Fruit fly (Drosophila melanogaster) whole organism, prepupa: ENCODE data around the gene CG31029.
A peak's percentile ranks its signal among the peaks of the same experiment; 100 is the strongest.

Source experiments
- CG11294 ChIP-seq: fragments of 200-800 bp; sonication (Bioruptor generic); IDR thresholded peaks from 2 replicates; pipeline ENCODE4 v1.3.6; 2022; ENCODE audit warnings: missing biosample characterization, missing genetic modification characterization
- CG11902 ChIP-seq: fragments of 200-800 bp; sonication (Bioruptor generic); optimal IDR thresholded peaks from 3 replicates; lab custom pipeline; 2016; ENCODE audit warnings: missing biosample characterization, missing genetic modification characterization
- CG15336 ChIP-seq: fragments of 200-800 bp; sonication (Bioruptor generic); IDR thresholded peaks from 2 replicates; pipeline ENCODE4 v1.3.6; 2022; ENCODE audit warnings: missing biosample characterization, missing genetic modification characterization
- CG1621 ChIP-seq: fragments of 200-800 bp; sonication (Bioruptor generic); optimal IDR thresholded peaks from 3 replicates; lab custom pipeline; 2018; ENCODE audit warnings: missing biosample characterization, mild to moderate bottlenecking, missing genetic modification characterization
- CG16779 ChIP-seq: fragments of 200-800 bp; sonication (Bioruptor generic); optimal IDR thresholded peaks from 3 replicates; lab custom pipeline; 2017; ENCODE audit warnings: missing biosample characterization, mild to moderate bottlenecking, missing genetic modification characterization
- CG3032 ChIP-seq: fragments of 200-800 bp; optimal IDR thresholded peaks from 2 replicates; lab custom pipeline; 2019; ENCODE audit warnings: missing biosample characterization, mild to moderate bottlenecking, missing genetic modification characterization, moderate library complexity
- CG32006 ChIP-seq: fragments of 200-800 bp; sonication (Bioruptor generic); optimal IDR thresholded peaks from 3 replicates; lab custom pipeline; 2017; ENCODE audit warnings: missing biosample characterization, mild to moderate bottlenecking, missing genetic modification characterization
- CG34406 ChIP-seq: fragments of 200-800 bp; sonication (Bioruptor generic); optimal IDR thresholded peaks from 3 replicates; lab custom pipeline; 2016; ENCODE audit warnings: missing biosample characterization, missing genetic modification characterization
- CG3919 ChIP-seq: fragments of 200-800 bp; sonication (Bioruptor generic); optimal IDR thresholded peaks from 3 replicates; lab custom pipeline; 2016; ENCODE audit warnings: missing biosample characterization, missing genetic modification characterization
- CG4318 ChIP-seq: fragments of 200-800 bp; sonication (Bioruptor generic); optimal IDR thresholded peaks from 3 replicates; lab custom pipeline; 2017; ENCODE audit warnings: missing biosample characterization, mild to moderate bottlenecking, missing genetic modification characterization
- CG6163 ChIP-seq: fragments of 200-800 bp; sonication (Bioruptor generic); IDR thresholded peaks from 3 replicates; pipeline ENCODE4 v1.3.6; 2022; ENCODE audit warnings: missing biosample characterization, missing genetic modification characterization
- CG6276 ChIP-seq: fragments of 200-800 bp; sonication (Bioruptor generic); optimal IDR thresholded peaks from 2 replicates; lab custom pipeline; 2017; ENCODE audit warnings: missing biosample characterization, mild to moderate bottlenecking, missing genetic modification characterization
- CG6808 ChIP-seq: fragments of 200-800 bp; sonication (Bioruptor generic); optimal IDR thresholded peaks from 3 replicates; lab custom pipeline; 2017; ENCODE audit warnings: missing biosample characterization, missing genetic modification characterization, mild to moderate bottlenecking, moderate library complexity, missing genetic modification reagents
- CG6854 ChIP-seq: fragments of 200-800 bp; sonication (Bioruptor generic); optimal IDR thresholded peaks from 2 replicates; lab custom pipeline; 2017; ENCODE audit warnings: missing biosample characterization, mild to moderate bottlenecking, missing genetic modification characterization
- CG7368 ChIP-seq: fragments of 200-800 bp; sonication (Bioruptor generic); optimal IDR thresholded peaks from 3 replicates; lab custom pipeline; 2016; ENCODE audit warnings: missing biosample characterization, missing genetic modification characterization
- CG8119 ChIP-seq: fragments of 200-800 bp; sonication (Bioruptor generic); IDR thresholded peaks from 3 replicates; pipeline ENCODE4 v1.3.6; 2022; ENCODE audit warnings: missing biosample characterization, missing genetic modification characterization
- CG8319 ChIP-seq: fragments of 200-800 bp; sonication (Bioruptor generic); optimal IDR thresholded peaks from 3 replicates; lab custom pipeline; 2016; ENCODE audit warnings: missing biosample characterization, missing genetic modification characterization
- CG8632 ChIP-seq: fragments of 200-800 bp; sonication (Bioruptor generic); optimal IDR thresholded peaks from 3 replicates; lab custom pipeline; 2016; ENCODE audit warnings: missing biosample characterization, missing genetic modification characterization
- CG9139 ChIP-seq: fragments of 200-800 bp; sonication (Bioruptor generic); optimal IDR thresholded peaks from 3 replicates; lab custom pipeline; 2017; ENCODE audit warnings: missing biosample characterization, mild to moderate bottlenecking, missing genetic modification characterization
- Eip75B ChIP-seq: fragments of 200-800 bp; sonication (Bioruptor generic); optimal IDR thresholded peaks from 3 replicates; lab custom pipeline; 2016; ENCODE audit warnings: missing biosample characterization, missing genetic modification characterization
- Eip78C ChIP-seq: fragments of 200-800 bp; sonication (Bioruptor generic); peaks from one replicate; lab custom pipeline; 2016; ENCODE audit warnings: missing biosample characterization, missing genetic modification characterization
- Ets96B ChIP-seq: fragments of 200-800 bp; optimal IDR thresholded peaks from 2 replicates; lab custom pipeline; 2019; ENCODE audit warnings: missing biosample characterization, mild to moderate bottlenecking, missing genetic modification characterization, moderate library complexity
- Gug ChIP-seq: fragments of 200-800 bp; sonication (Bioruptor generic); IDR thresholded peaks from 2 replicates; pipeline ENCODE4 v1.3.6; 2022; ENCODE audit warnings: missing biosample characterization, missing genetic modification characterization
- Hr38 ChIP-seq: sonication (Bioruptor generic); optimal IDR thresholded peaks from 2 replicates; lab custom pipeline; 2016; ENCODE audit warnings: missing biosample characterization, missing genetic modification characterization
- Hr39 ChIP-seq: fragments of 200-800 bp; sonication (Bioruptor generic); optimal IDR thresholded peaks from 2 replicates; lab custom pipeline; 2016; ENCODE audit warnings: missing biosample characterization, missing genetic modification characterization
- Hr4 ChIP-seq: fragments of 200-800 bp; sonication (Bioruptor generic); optimal IDR thresholded peaks from 3 replicates; lab custom pipeline; 2016; ENCODE audit warnings: missing biosample characterization, missing genetic modification characterization
- Lpt ChIP-seq: fragments of 200-800 bp; sonication (Bioruptor generic); optimal IDR thresholded peaks from 3 replicates; lab custom pipeline; 2016; ENCODE audit warnings: missing biosample characterization, missing genetic modification characterization
- Met ChIP-seq: fragments of 200-800 bp; sonication (Bioruptor generic); optimal IDR thresholded peaks from 3 replicates; lab custom pipeline; 2016; ENCODE audit warnings: missing biosample characterization, missing genetic modification characterization
- OdsH ChIP-seq: fragments of 200-800 bp; sonication (Bioruptor generic); optimal IDR thresholded peaks from 3 replicates; lab custom pipeline; 2016; ENCODE audit warnings: missing biosample characterization, missing genetic modification characterization
- Sox102F ChIP-seq: fragments of 200-800 bp; sonication (Bioruptor generic); optimal IDR thresholded peaks from 2 replicates; lab custom pipeline; 2016; ENCODE audit warnings: missing biosample characterization, mild to moderate bottlenecking, missing genetic modification characterization
- Sox14 ChIP-seq: fragments of 200-800 bp; sonication (Bioruptor generic); optimal IDR thresholded peaks from 3 replicates; lab custom pipeline; 2016; ENCODE audit warnings: missing biosample characterization, missing genetic modification characterization
- Sox15 ChIP-seq: fragments of 200-800 bp; sonication (Bioruptor generic); optimal IDR thresholded peaks from 3 replicates; lab custom pipeline; 2016; ENCODE audit warnings: missing biosample characterization, missing genetic modification characterization
- acj6 ChIP-seq: fragments of 200-800 bp; sonication (Bioruptor generic); optimal IDR thresholded peaks from 3 replicates; lab custom pipeline; 2016; ENCODE audit warnings: missing biosample characterization, missing genetic modification characterization
- cyc ChIP-seq: fragments of 200-800 bp; sonication (Bioruptor generic); optimal IDR thresholded peaks from 3 replicates; lab custom pipeline; 2016; ENCODE audit warnings: missing biosample characterization, missing genetic modification characterization
- eg ChIP-seq: fragments of 200-800 bp; sonication (Bioruptor generic); IDR thresholded peaks from 3 replicates; pipeline ENCODE4 v1.3.6; 2022; ENCODE audit warnings: missing biosample characterization, missing genetic modification characterization
- esn ChIP-seq: fragments of 200-800 bp; sonication (Bioruptor generic); optimal IDR thresholded peaks from 2 replicates; lab custom pipeline; 2016; ENCODE audit warnings: missing biosample characterization, mild to moderate bottlenecking, missing genetic modification characterization, moderate library complexity
- fd59A ChIP-seq: fragments of 200-800 bp; sonication (Bioruptor generic); optimal IDR thresholded peaks from 2 replicates; lab custom pipeline; 2017; ENCODE audit warnings: missing biosample characterization, mild to moderate bottlenecking, missing genetic modification characterization, missing genetic modification reagents
- fd85E ChIP-seq: fragments of 200-800 bp; sonication (Bioruptor generic); optimal IDR thresholded peaks from 3 replicates; lab custom pipeline; 2016; ENCODE audit warnings: missing biosample characterization, missing genetic modification characterization
- lz ChIP-seq: fragments of 200-800 bp; sonication (Bioruptor generic); optimal IDR thresholded peaks from 3 replicates; lab custom pipeline; 2016; ENCODE audit warnings: missing biosample characterization, missing genetic modification characterization
- spab ChIP-seq: fragments of 200-800 bp; sonication (Bioruptor generic); optimal IDR thresholded peaks from 2 replicates; lab custom pipeline; 2017; ENCODE audit warnings: missing biosample characterization, mild to moderate bottlenecking, missing genetic modification characterization, missing genetic modification reagents
- ss ChIP-seq, 2 experiments: fragments of 200-800 bp; sonication (Bioruptor generic); optimal IDR thresholded peaks; 2 replicates in 1 of 2; 3 replicates in 1 of 2; lab custom pipeline; 2017 to 2018; ENCODE audit warnings: mild to moderate bottlenecking in 2 of 2, missing biosample characterization in 2 of 2, missing genetic modification characterization in 2 of 2, moderate library complexity in 1 of 2
- svp ChIP-seq: fragments of 200-800 bp; sonication (Bioruptor generic); peaks from one replicate; lab custom pipeline; 2016; ENCODE audit warnings: missing biosample characterization, missing genetic modification characterization
- vri ChIP-seq: fragments of 200-800 bp; sonication (Bioruptor generic); optimal IDR thresholded peaks from 3 replicates; lab custom pipeline; 2016; ENCODE audit warnings: missing biosample characterization, mild to moderate bottlenecking, missing genetic modification characterization

Gene CG31029

dm6 chr3R:30160312-30160942 is 28.2 kb upstream of the CG31029 start, which contains the start of gene CG11498:
TSS of gene CG11498 (minus strand) at chr3R:30160473.
- TF ChIP-seq CG6854 (GFP tag; lab: Kevin White, UChicago) (no peak), CG4318 (GFP tag; lab: Kevin White, UChicago) (peak; percentile 20), Gug (GFP tag; lab: Robert Waterston, UW) (0 out of 2 replicates have a peak, but pooled peaks have one; percentile 32), CG15336 (peak; percentile 72), Eip78C (GFP tag; lab: Kevin White, UChicago) (peak; percentile 47), fd85E (GFP tag; lab: Kevin White, UChicago) (no peak), Sox102F (peak; percentile 18), CG8632 (GFP tag; lab: Kevin White, UChicago) (no peak), Hr4 (GFP tag; lab: Kevin White, UChicago) (peak; percentile 36), CG32006 (peak; percentile 59), CG3919 (GFP tag; lab: Kevin White, UChicago) (peak; percentile 20), esn (GFP tag; lab: Kevin White, UChicago) (peak; percentile 3), CG6276 (GFP tag; lab: Kevin White, UChicago) (no peak), CG11902 (GFP tag; lab: Kevin White, UChicago) (no peak), CG8119 (GFP tag; lab: Robert Waterston, UW) (peak; percentile 61; the same call in 2 of the 3 replicates), spab (GFP tag; lab: Kevin White, UChicago) (no peak), svp (peak; percentile 54), Eip75B (peak; percentile 3), eg (GFP tag; lab: Robert Waterston, UW) (peak; percentile 56), CG6163 (GFP tag; lab: Robert Waterston, UW) (peak; percentile 71; the same call in 2 of the 3 replicates)

dm6 chr3R:30153864-30154263 is 21.7 kb upstream of the CG31029 start:
- TF ChIP-seq svp: peak; percentile 38
- no peak for TF ChIP-seq CG9139 (GFP tag; lab: Kevin White, UChicago)

- TF ChIP-seq OdsH (peak; percentile 56), esn (GFP tag; lab: Kevin White, UChicago) (peak; percentile 41), CG16779 (tag; lab: Kevin White, UChicago) (no peak), CG8319 (GFP tag; lab: Kevin White, UChicago) (peak; percentile 29), CG7368 (peak; percentile 16), Met (GFP tag; lab: Kevin White, UChicago) (no peak), Hr39 (GFP tag; lab: Kevin White, UChicago) (peak; percentile 27), CG1621 (peak; percentile 51), lz (GFP tag; lab: Kevin White, UChicago) (peak; percentile 26), CG34406 (GFP tag; lab: Kevin White, UChicago) (peak; percentile 56), CG6163 (GFP tag; lab: Robert Waterston, UW) (peak; percentile 87), CG8632 (GFP tag; lab: Kevin White, UChicago) (peak; percentile 51), CG6808 (GFP tag; lab: Kevin White, UChicago) (peak; percentile 74), cyc (peak; percentile 33), Sox15 (GFP tag; lab: Kevin White, UChicago) (peak; percentile 43), Gug (GFP tag; lab: Robert Waterston, UW) (peak; percentile 73), CG11294 (GFP tag; lab: Robert Waterston, UW) (peak; percentile 72), CG6276 (GFP tag; lab: Kevin White, UChicago) (peak; percentile 38), eg (GFP tag; lab: Robert Waterston, UW) (peak; percentile 86), CG3032 (tag; lab: Kevin White, UChicago) (peak; percentile 77), CG9139 (GFP tag; lab: Kevin White, UChicago) (peak; percentile 57), vri (GFP tag; lab: Kevin White, UChicago) (no peak), acj6 (GFP tag; lab: Kevin White, UChicago) (peak; percentile 68), CG11902 (GFP tag; lab: Kevin White, UChicago) (peak; percentile 25), Ets96B (tag; lab: Kevin White, UChicago) (peak; percentile 66), ss (GFP tag; optimal IDR thresholded peaks at IDR 0.05; lab: Kevin White, UChicago) (peak in 1 of 2 experiments; percentile 73), Lpt (GFP tag; lab: Kevin White, UChicago) (peak; percentile 31), Sox14 (GFP tag; lab: Kevin White, UChicago) (peak; percentile 52), Sox102F (peak; percentile 20), CG8119 (GFP tag; lab: Robert Waterston, UW) (peak; percentile 76), Eip75B (peak; percentile 41), Eip78C (GFP tag; lab: Kevin White, UChicago) (peak; percentile 83), fd85E (GFP tag; lab: Kevin White, UChicago) (no peak), Hr38 (GFP tag; lab: Kevin White, UChicago) (no peak), CG6854 (GFP tag; lab: Kevin White, UChicago) (no peak), fd59A (GFP tag; lab: Kevin White, UChicago) (peak; percentile 65)
Measured at dm6 chr3R:30151300-30152109, 19.3 kb upstream of the CG31029 start, which contains the start of gene CG15529. TSS of gene CG15529 (plus strand) at chr3R:30152059.
